Fruit fly (Drosophila melanogaster): ENCODE measurements around the gene CG5968.

dm6 chr2L:16547652-16548417 lies 1.9 kb downstream of the CG5968 start:
- TF ChIP-seq CG8478 (optimal IDR thresholded peaks at IDR 0.05) (no peak), psq (optimal IDR thresholded peaks at IDR 0.05) (no peak)
